Worm (Caenorhabditis elegans) whole organism, early embryonic: ENCODE data around the gene coa-4.

Experiments used
- B0310.2 ChIP-seq: sonication (generic microtip); optimal IDR thresholded peaks from 2 replicates; lab custom pipeline; 2016; ENCODE audit warnings: mild to moderate bottlenecking, missing genetic modification characterization, missing compliant biosample characterization
- F13C5.2 ChIP-seq: sonication (generic microtip); optimal IDR thresholded peaks from 2 replicates; lab custom pipeline; 2017; ENCODE audit warnings: mild to moderate bottlenecking, missing genetic modification characterization, inconsistent platforms, missing compliant biosample characterization
- aly-1 ChIP-seq: sonication (generic microtip); optimal IDR thresholded peaks from 2 replicates; lab custom pipeline; 2016; ENCODE audit warnings: missing genetic modification characterization, missing compliant biosample characterization
- ama-1 ChIP-seq: fragments of 150-350 bp; optimal IDR thresholded peaks from 2 replicates; lab custom pipeline; 2014
- ceh-13 ChIP-seq: fragments of 200-800 bp; sonication (Bioruptor generic); optimal IDR thresholded peaks from 2 replicates; lab custom pipeline; 2018; ENCODE audit warnings: mild to moderate bottlenecking, missing genetic modification characterization, missing compliant biosample characterization
- ceh-36 ChIP-seq: sonication (generic microtip); optimal IDR thresholded peaks from 2 replicates; lab custom pipeline; 2016; ENCODE audit warnings: missing genetic modification characterization, inconsistent platforms, missing compliant biosample characterization
- ets-7 ChIP-seq: sonication (generic microtip); optimal IDR thresholded peaks from 2 replicates; lab custom pipeline; 2016; ENCODE audit warnings: missing genotype, missing genetic modification characterization, missing compliant biosample characterization
- flt-1 ChIP-seq: fragments of 200-800 bp; sonication (Bioruptor generic); IDR thresholded peaks from 2 replicates; pipeline ENCODE4 v1.3.6; 2022; ENCODE audit warnings: missing genetic modification characterization, missing compliant biosample characterization
- hmbx-1 ChIP-seq: sonication (generic microtip); optimal IDR thresholded peaks from 2 replicates; lab custom pipeline; 2016; ENCODE audit warnings: mild to moderate bottlenecking, missing genetic modification characterization, missing compliant biosample characterization
- hmg-4 ChIP-seq: fragments of 200-800 bp; sonication (Bioruptor generic); optimal IDR thresholded peaks from 2 replicates; lab custom pipeline; 2018; ENCODE audit warnings: mild to moderate bottlenecking, missing genetic modification characterization, missing compliant biosample characterization
- hnd-1 ChIP-seq: sonication (generic microtip); optimal IDR thresholded peaks from 2 replicates; lab custom pipeline; 2016; ENCODE audit warnings: missing genetic modification characterization, missing compliant biosample characterization
- pes-1 ChIP-seq: fragments of 200-800 bp; sonication (Bioruptor generic); IDR thresholded peaks from 2 replicates; pipeline ENCODE4 v1.3.6; 2022; ENCODE audit warnings: missing genetic modification reagents, missing genetic modification characterization, missing compliant biosample characterization
- scrt-1 ChIP-seq: fragments of 200-800 bp; sonication (Bioruptor generic); IDR thresholded peaks from 2 replicates; pipeline ENCODE4 v1.3.6; 2022; ENCODE audit warnings: missing genetic modification characterization, missing compliant biosample characterization
- sea-1 ChIP-seq: fragments of 200-800 bp; sonication (Bioruptor generic); conservative IDR thresholded peaks from 2 replicates; pipeline ENCODE4 v1.3.6; 2022; ENCODE audit warnings: missing genetic modification characterization, missing compliant biosample characterization
- tbx-11 ChIP-seq: fragments of 200-800 bp; sonication (Bioruptor generic); IDR thresholded peaks from 2 replicates; pipeline ENCODE4 v1.3.6; 2022; ENCODE audit warnings: missing genetic modification characterization, missing compliant biosample characterization
- tbx-37 ChIP-seq: fragments of 200-800 bp; sonication (Bioruptor generic); conservative IDR thresholded peaks from 2 replicates; pipeline ENCODE4 v1.3.6; 2022; ENCODE audit warnings: missing genetic modification reagents, missing genetic modification characterization, missing compliant biosample characterization
- tra-4 ChIP-seq: sonication (generic microtip); optimal IDR thresholded peaks from 2 replicates; lab custom pipeline; 2017; ENCODE audit warnings: missing genetic modification characterization, missing compliant biosample characterization

coa-4 gene

ce11 chrIV:9333007-9333406 lies 2.4 kb downstream of the coa-4 start:
- TF ChIP-seq tra-4 (tag; lab: Kevin White, UChicago) (no peak), flt-1 (no peak), hnd-1 (tag; lab: Kevin White, UChicago) (no peak), B0310.2 (tag; lab: Kevin White, UChicago) (no peak)

ce11 chrIV:9330755-9331154 lies 4.6 kb downstream of the coa-4 start, which contains the start of gene nspg-7.1:
nspg-7.1 (minus strand) TSS chrIV:9330855.
- TF ChIP-seq F13C5.2 = no peak

- TF ChIP-seq tbx-37 (GFP tag; lab: Robert Waterston, UW) (no peak), hmbx-1 (tag; lab: Kevin White, UChicago) (no peak), sea-1 (GFP tag; lab: Robert Waterston, UW) (no peak), hmg-4 (GFP tag; lab: Kevin White, UChicago) (no peak), ceh-36 (tag; lab: Kevin White, UChicago) (no peak), pes-1 (GFP tag; lab: Robert Waterston, UW) (no peak), flt-1 (no peak), scrt-1 (no peak), tra-4 (tag; lab: Kevin White, UChicago) (no peak), tbx-11 (no peak)
Measured at ce11 chrIV:9327706-9328105, 7.7 kb downstream of the coa-4 start, which contains the start of gene clec-183. clec-183 (plus strand) TSS chrIV:9328006.

- no peak for TF ChIP-seq B0310.2 (tag; lab: Kevin White, UChicago)
- TF ChIP-seq ama-1 = no peak
- no peak for TF ChIP-seq aly-1
- no peak for TF ChIP-seq hmg-4 (GFP tag; lab: Kevin White, UChicago)
- TF ChIP-seq hmbx-1 (tag; lab: Kevin White, UChicago) = no peak
- TF ChIP-seq scrt-1 = no peak
- TF ChIP-seq ets-7 (tag; lab: Kevin White, UChicago) = no peak
- TF ChIP-seq flt-1 = no peak
- no peak for TF ChIP-seq tra-4 (tag; lab: Kevin White, UChicago)
- no peak for TF ChIP-seq ceh-36 (tag; lab: Kevin White, UChicago)
- TF ChIP-seq tbx-37 (GFP tag; lab: Robert Waterston, UW) = no peak
- no peak for TF ChIP-seq F13C5.2
- no peak for TF ChIP-seq hnd-1 (tag; lab: Kevin White, UChicago)
Measured at ce11 chrIV:9323989-9324506, 11.4 kb downstream of the coa-4 start, which contains the start of the genes nspg-11 and F49C12.15. nspg-11 (minus strand) TSS chrIV:9324089. F49C12.15 (plus strand) TSS chrIV:9324456.

ce11 chrIV:9322489-9322888 lies 12.9 kb downstream of the coa-4 start:
- TF ChIP-seq B0310.2 (tag; lab: Kevin White, UChicago) = no peak
- TF ChIP-seq tra-4 (tag; lab: Kevin White, UChicago) = no peak
- TF ChIP-seq tbx-37 (GFP tag; lab: Robert Waterston, UW) = no peak
- TF ChIP-seq ceh-36 (tag; lab: Kevin White, UChicago) = no peak

ce11 chrIV:9321039-9321851 lies 14.2 kb downstream of the coa-4 start, which contains the start of the genes F49C12.12 and vha-17:
F49C12.12 (minus strand) TSS chrIV:9321089.
vha-17 (plus strand) TSS chrIV:9321801.
- TF ChIP-seq hnd-1 (tag; lab: Kevin White, UChicago) = no peak
- no peak for TF ChIP-seq tbx-11
- TF ChIP-seq scrt-1 = no peak
- no peak for TF ChIP-seq tbx-37 (GFP tag; lab: Robert Waterston, UW)
- no peak for TF ChIP-seq flt-1
- no peak for TF ChIP-seq hmg-4 (GFP tag; lab: Kevin White, UChicago)
- TF ChIP-seq aly-1 = no peak
- TF ChIP-seq ceh-36 (tag; lab: Kevin White, UChicago) = no peak
- TF ChIP-seq ama-1 = no peak
- TF ChIP-seq ceh-13 (GFP tag; lab: Kevin White, UChicago) = no peak
- TF ChIP-seq pes-1 (GFP tag; lab: Robert Waterston, UW) = no peak
- no peak for TF ChIP-seq tra-4 (tag; lab: Kevin White, UChicago)

ce11 chrIV:9320023-9320422 lies 15.4 kb downstream of the coa-4 start:
- no peak for TF ChIP-seq hnd-1 (tag; lab: Kevin White, UChicago)
- TF ChIP-seq ets-7 (tag; lab: Kevin White, UChicago) = no peak
- TF ChIP-seq hmg-4 (GFP tag; lab: Kevin White, UChicago) = no peak
- TF ChIP-seq pes-1 (GFP tag; lab: Robert Waterston, UW) = no peak
- TF ChIP-seq F13C5.2 = no peak
- no peak for TF ChIP-seq sea-1 (GFP tag; lab: Robert Waterston, UW)
- TF ChIP-seq tra-4 (tag; lab: Kevin White, UChicago) = no peak
- no peak for TF ChIP-seq B0310.2 (tag; lab: Kevin White, UChicago)
- no peak for TF ChIP-seq tbx-11
- TF ChIP-seq ama-1 = no peak
- TF ChIP-seq ceh-36 (tag; lab: Kevin White, UChicago) = no peak
- TF ChIP-seq aly-1 = no peak
- no peak for TF ChIP-seq ceh-13 (GFP tag; lab: Kevin White, UChicago)
- TF ChIP-seq hmbx-1 (tag; lab: Kevin White, UChicago) = no peak
- no peak for TF ChIP-seq flt-1
- no peak for TF ChIP-seq tbx-37 (GFP tag; lab: Robert Waterston, UW)
- no peak for TF ChIP-seq scrt-1

- no peak for TF ChIP-seq pes-1 (GFP tag; lab: Robert Waterston, UW)
- no peak for TF ChIP-seq ceh-36 (tag; lab: Kevin White, UChicago)
- TF ChIP-seq B0310.2 (tag; lab: Kevin White, UChicago) = no peak
- TF ChIP-seq tbx-11 = no peak
Measured at ce11 chrIV:9319080-9319479, 16.3 kb downstream of the coa-4 start, which contains the start of the genes F49C12.11 and nemt-1. F49C12.11 (plus strand) TSS chrIV:9319380. nemt-1 (minus strand) TSS chrIV:9319439.
